Fruit fly (Drosophila melanogaster): ENCODE results near the gene glec.

glec gene

DNA sequence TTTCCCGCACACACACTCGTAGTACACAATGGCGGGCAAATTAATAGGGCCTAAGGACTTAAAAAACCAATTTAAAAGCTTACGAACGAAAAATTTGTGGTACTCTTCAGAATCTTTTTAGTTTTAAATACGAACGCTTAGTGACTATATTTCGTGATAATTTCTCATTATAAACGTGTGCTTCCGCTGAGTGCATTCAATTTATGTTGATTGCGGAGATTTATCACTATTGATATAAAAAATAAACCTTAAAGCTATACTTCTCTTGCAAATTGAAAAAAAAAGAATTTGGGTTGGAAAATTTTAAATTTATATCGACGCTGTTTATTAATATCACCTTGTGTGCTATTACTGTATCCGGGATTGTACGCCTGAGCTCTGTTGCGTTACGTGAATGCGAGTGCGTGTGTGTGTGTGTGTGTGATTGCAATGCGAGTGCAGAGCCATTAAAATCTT is 7.1 kb downstream of the glec start:
- peak; percentile 95 for TF ChIP-seq ey (GFP tag; optimal IDR thresholded peaks at IDR 0.05)
- TF ChIP-seq Hnf4 (GFP tag; optimal IDR thresholded peaks at IDR 0.05), result peak; percentile 89
- peak; percentile 31 for TF ChIP-seq sv (GFP tag; optimal IDR thresholded peaks at IDR 0.05)
- TF ChIP-seq h (GFP tag; optimal IDR thresholded peaks at IDR 0.05), result peak; percentile 96
- no peak for TF ChIP-seq Myc (optimal IDR thresholded peaks at IDR 0.05)
- TF ChIP-seq Mio (GFP tag; optimal IDR thresholded peaks at IDR 0.05), result no peak
- TF ChIP-seq Rel (GFP tag; optimal IDR thresholded peaks at IDR 0.05), result peak; percentile 73
- peak; percentile 74 for TF ChIP-seq Rel (tag; optimal IDR thresholded peaks at IDR 0.05)
- no peak for TF ChIP-seq GATAd (GFP tag; optimal IDR thresholded peaks at IDR 0.05)
- TF ChIP-seq lola (GFP tag; optimal IDR thresholded peaks at IDR 0.05), result no peak
- peak; percentile 87 for TF ChIP-seq sage (GFP tag; optimal IDR thresholded peaks at IDR 0.05)
- peak; percentile 96 for TF ChIP-seq Sp1 (GFP tag; optimal IDR thresholded peaks at IDR 0.05)
- TF ChIP-seq Abd-B (GFP tag; optimal IDR thresholded peaks at IDR 0.05), result no peak
- peak; percentile 97 for TF ChIP-seq OdsH (GFP tag; optimal IDR thresholded peaks at IDR 0.05)
- peak; percentile 87 to 97 for TF ChIP-seq foxo (GFP tag; optimal IDR thresholded peaks at IDR 0.05)
- no peak for TF ChIP-seq Dif (GFP tag; optimal IDR thresholded peaks at IDR 0.05; ENCODE audit: partially characterized antibody)
- TF ChIP-seq brk (GFP tag; optimal IDR thresholded peaks at IDR 0.05), result peak; percentile 82
- no peak for TF ChIP-seq jim (GFP tag; optimal IDR thresholded peaks at IDR 0.05)
- TF ChIP-seq Dfd (GFP tag; optimal IDR thresholded peaks at IDR 0.05), result peak; percentile 87
- TF ChIP-seq Jra (GFP tag; optimal IDR thresholded peaks at IDR 0.05), result peak; percentile 90
- no peak for TF ChIP-seq Hr83 (GFP tag; optimal IDR thresholded peaks at IDR 0.05; ENCODE audit: poor library complexity, severe bottlenecking)
- TF ChIP-seq CG32264 (GFP tag; optimal IDR thresholded peaks at IDR 0.05), result peak; percentile 93
- TF ChIP-seq pan (optimal IDR thresholded peaks at IDR 0.05), result no peak
- TF ChIP-seq dl (GFP tag; optimal IDR thresholded peaks at IDR 0.05; ENCODE audit: insufficient read depth in 1 of 2, partially characterized antibody in 2 of 2), result no peak
- TF ChIP-seq CrebA (GFP tag; optimal IDR thresholded peaks at IDR 0.05; ENCODE audit: borderline replicate concordance), result no peak
- TF ChIP-seq HLH106 (tag; optimal IDR thresholded peaks at IDR 0.05), result peak; percentile 95
- no peak for TF ChIP-seq Vsx2 (GFP tag; optimal IDR thresholded peaks at IDR 0.05; ENCODE audit: partially characterized antibody)
- peak; percentile 98 for TF ChIP-seq fru (GFP tag; optimal IDR thresholded peaks at IDR 0.05)
- TF ChIP-seq br (GFP tag; optimal IDR thresholded peaks at IDR 0.05), result peak; percentile 95
- no peak for TF ChIP-seq usp (GFP tag; optimal IDR thresholded peaks at IDR 0.05)
- TF ChIP-seq CG9705 (GFP tag; optimal IDR thresholded peaks at IDR 0.05), result peak; percentile 91
- no peak for TF ChIP-seq Hr78 (GFP tag; optimal IDR thresholded peaks at IDR 0.05)
- TF ChIP-seq dsf (GFP tag; optimal IDR thresholded peaks at IDR 0.05; ENCODE audit: borderline replicate concordance), result peak; percentile 71
- TF ChIP-seq N (GFP tag; optimal IDR thresholded peaks at IDR 0.05), result no peak
- peak; percentile 82 for TF ChIP-seq tai (GFP tag; optimal IDR thresholded peaks at IDR 0.05)
- peak; percentile 95 for TF ChIP-seq dmrt93B (GFP tag; optimal IDR thresholded peaks at IDR 0.05)
- peak; percentile 97 for TF ChIP-seq woc (GFP tag; optimal IDR thresholded peaks at IDR 0.05)
- TF ChIP-seq rgr (GFP tag; optimal IDR thresholded peaks at IDR 0.05), result peak; percentile 94
- peak; percentile 93 for TF ChIP-seq psq (GFP tag; optimal IDR thresholded peaks at IDR 0.05)

DNA sequence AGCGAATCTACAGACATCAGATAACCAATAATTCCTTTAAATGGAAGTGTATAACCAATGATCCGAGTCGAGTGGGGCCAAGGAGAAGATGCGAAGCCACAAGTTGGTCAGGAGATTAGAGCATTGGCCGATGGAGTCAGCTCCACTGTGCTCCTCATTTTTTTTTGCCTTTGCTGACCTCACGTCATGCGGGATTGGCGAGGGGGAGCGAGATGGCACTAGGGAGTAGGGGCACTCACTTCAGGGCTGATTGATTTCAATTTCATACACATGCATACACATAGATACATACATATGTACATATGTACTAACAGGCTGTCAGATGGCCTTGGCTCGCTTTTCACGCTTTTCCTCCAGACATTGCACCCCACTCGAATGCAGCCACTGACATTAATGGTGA is 7.8 kb downstream of the glec start:
- TF ChIP-seq dmrt93B (GFP tag; optimal IDR thresholded peaks at IDR 0.05), result no peak

- TF ChIP-seq CrebA (GFP tag; optimal IDR thresholded peaks at IDR 0.05; ENCODE audit: borderline replicate concordance) (no peak), Rel (GFP tag; optimal IDR thresholded peaks at IDR 0.05) (no peak), Rel (tag; optimal IDR thresholded peaks at IDR 0.05) (peak; percentile 92), br (GFP tag; optimal IDR thresholded peaks at IDR 0.05) (no peak), Hnf4 (GFP tag; optimal IDR thresholded peaks at IDR 0.05) (no peak)
Observed at dm6 chr3R:21847438-21847837, 8.6 kb downstream of the glec start.

All from whole organism, wandering third instar larva.